Worm (Caenorhabditis elegans) whole organism, late embryonic: ENCODE data around the gene gar-3.

Experiments used
- C08G9.2 ChIP-seq: sonication (generic microtip); optimal IDR thresholded peaks from 2 replicates; lab custom pipeline; 2016; ENCODE audit warnings: mild to moderate bottlenecking, missing genetic modification characterization, moderate library complexity, missing compliant biosample characterization
- F13H6.1 ChIP-seq: sonication (generic microtip); optimal IDR thresholded peaks from 2 replicates; lab custom pipeline; 2016; ENCODE audit warnings: missing genetic modification characterization, missing compliant biosample characterization
- K09A11.1 ChIP-seq: sonication (generic microtip); optimal IDR thresholded peaks from 2 replicates; lab custom pipeline; 2017; ENCODE audit warnings: antibody characterized with exemption, mild to moderate bottlenecking, missing genetic modification characterization, missing compliant biosample characterization; ENCODE audit not compliant: insufficient read depth
- ama-1 ChIP-seq: fragments of 150-350 bp; optimal IDR thresholded peaks from 2 replicates; lab custom pipeline; 2014
- ceh-18 ChIP-seq: sonication (generic microtip); optimal IDR thresholded peaks from 2 replicates; lab custom pipeline; 2016; ENCODE audit warnings: missing genetic modification characterization, missing compliant biosample characterization
- ceh-2 ChIP-seq: sonication (generic microtip); optimal IDR thresholded peaks from 2 replicates; lab custom pipeline; 2016; ENCODE audit warnings: missing genotype, missing genetic modification characterization, missing compliant biosample characterization
- ceh-22 ChIP-seq: sonication (generic microtip); optimal IDR thresholded peaks from 2 replicates; lab custom pipeline; 2017; ENCODE audit warnings: missing biosample characterization, missing genetic modification characterization
- ceh-24 ChIP-seq: sonication (generic microtip); optimal IDR thresholded peaks from 2 replicates; lab custom pipeline; 2016; ENCODE audit warnings: mild to moderate bottlenecking, missing genetic modification characterization, missing compliant biosample characterization
- ceh-31 ChIP-seq: sonication (generic microtip); optimal IDR thresholded peaks from 2 replicates; lab custom pipeline; 2016; ENCODE audit warnings: missing genetic modification characterization, missing compliant biosample characterization
- ceh-34 ChIP-seq: sonication (generic microtip); optimal IDR thresholded peaks from 2 replicates; lab custom pipeline; 2016; ENCODE audit warnings: mild to moderate bottlenecking, missing genetic modification characterization, missing compliant biosample characterization
- ceh-45 ChIP-seq: fragments of 200-800 bp; sonication (Bioruptor generic); IDR thresholded peaks from 2 replicates; pipeline ENCODE4 v1.3.6; 2022; ENCODE audit warnings: missing genetic modification reagents, missing genetic modification characterization, missing compliant biosample characterization
- ceh-6 ChIP-seq: fragments of 200-800 bp; sonication (Bioruptor generic); optimal IDR thresholded peaks from 2 replicates; lab custom pipeline; 2018; ENCODE audit warnings: mild to moderate bottlenecking, missing genetic modification characterization, missing compliant biosample characterization
- ceh-9 ChIP-seq: sonication (generic microtip); optimal IDR thresholded peaks from 2 replicates; lab custom pipeline; 2016; ENCODE audit warnings: mild to moderate bottlenecking, missing genetic modification characterization, inconsistent platforms, missing compliant biosample characterization
- elt-4 ChIP-seq: sonication (generic microtip); optimal IDR thresholded peaks from 2 replicates; lab custom pipeline; 2016; ENCODE audit warnings: missing genetic modification characterization, missing compliant biosample characterization
- ets-4 ChIP-seq: sonication (generic microtip); optimal IDR thresholded peaks from 2 replicates; lab custom pipeline; 2016; ENCODE audit warnings: missing genetic modification characterization, missing compliant biosample characterization
- fax-1 ChIP-seq: sonication (generic microtip); optimal IDR thresholded peaks from 2 replicates; lab custom pipeline; 2016; ENCODE audit warnings: missing genotype, missing genetic modification characterization, missing compliant biosample characterization
- fkh-10 ChIP-seq: fragments of 150-350 bp; optimal IDR thresholded peaks from 2 replicates; lab custom pipeline; 2014; ENCODE audit warnings: missing biosample characterization, missing genetic modification reagents, missing genetic modification characterization
- hlh-13 ChIP-seq: fragments of 200-800 bp; sonication (Bioruptor generic); optimal IDR thresholded peaks from 2 replicates; lab custom pipeline; 2018; ENCODE audit warnings: mild to moderate bottlenecking, missing genetic modification characterization, missing compliant biosample characterization
- hlh-30 ChIP-seq: sonication (generic microtip); optimal IDR thresholded peaks from 2 replicates; lab custom pipeline; 2017; ENCODE audit warnings: antibody characterized with exemption, missing genetic modification characterization, missing compliant biosample characterization; ENCODE audit not compliant: insufficient read depth
- hlh-6 ChIP-seq: sonication (generic microtip); optimal IDR thresholded peaks from 2 replicates; lab custom pipeline; 2016; ENCODE audit warnings: missing genotype, missing genetic modification characterization, missing compliant biosample characterization
- lim-6 ChIP-seq: sonication (generic microtip); optimal IDR thresholded peaks from 2 replicates; lab custom pipeline; 2016; ENCODE audit warnings: missing genetic modification characterization, missing compliant biosample characterization
- nhr-11 ChIP-seq: fragments of 150-350 bp; optimal IDR thresholded peaks from 2 replicates; lab custom pipeline; 2014; ENCODE audit warnings: missing biosample characterization, missing genetic modification characterization
- nhr-232 ChIP-seq: sonication (generic microtip); optimal IDR thresholded peaks from 2 replicates; lab custom pipeline; 2016; ENCODE audit warnings: missing genetic modification characterization, missing compliant biosample characterization
- npax-4 ChIP-seq: sonication (generic microtip); optimal IDR thresholded peaks from 2 replicates; lab custom pipeline; 2016; ENCODE audit warnings: missing genetic modification characterization, missing compliant biosample characterization
- pat-9 ChIP-seq: fragments of 200-800 bp; sonication (Bioruptor generic); optimal IDR thresholded peaks from 2 replicates; lab custom pipeline; 2018; ENCODE audit warnings: mild to moderate bottlenecking, missing genetic modification characterization, moderate library complexity, missing compliant biosample characterization
- pha-2 ChIP-seq: sonication (generic microtip); optimal IDR thresholded peaks from 2 replicates; lab custom pipeline; 2017; ENCODE audit warnings: mild to moderate bottlenecking, missing genetic modification characterization, missing compliant biosample characterization
- pros-1 ChIP-seq: fragments of 150-350 bp; optimal IDR thresholded peaks from 2 replicates; lab custom pipeline; 2014; ENCODE audit warnings: missing biosample characterization, missing genetic modification reagents, missing genetic modification characterization
- rnt-1 ChIP-seq: sonication (generic microtip); optimal IDR thresholded peaks from 2 replicates; lab custom pipeline; 2016; ENCODE audit warnings: missing genetic modification characterization, missing compliant biosample characterization
- sdc-2 ChIP-seq: sonication (generic microtip); optimal IDR thresholded peaks from 2 replicates; lab custom pipeline; 2016; ENCODE audit warnings: missing genotype, missing genetic modification characterization, missing compliant biosample characterization
- sox-2 ChIP-seq: fragments of 200-800 bp; sonication (Bioruptor generic); IDR thresholded peaks from 2 replicates; pipeline ENCODE4 v1.3.6; 2022; ENCODE audit warnings: missing genetic modification reagents, missing genetic modification characterization, missing compliant biosample characterization
- sox-4 ChIP-seq: sonication (generic microtip); optimal IDR thresholded peaks from 2 replicates; lab custom pipeline; 2017; ENCODE audit warnings: mild to moderate bottlenecking, missing genetic modification characterization, inconsistent platforms, missing compliant biosample characterization
- tbx-7 ChIP-seq: sonication (generic microtip); optimal IDR thresholded peaks from 2 replicates; lab custom pipeline; 2016; ENCODE audit warnings: missing genotype, missing genetic modification characterization, missing compliant biosample characterization
- unc-42 ChIP-seq: sonication (generic microtip); optimal IDR thresholded peaks from 2 replicates; lab custom pipeline; 2016; ENCODE audit warnings: missing genotype, missing genetic modification characterization, missing compliant biosample characterization
- unc-55 ChIP-seq: sonication (generic microtip); optimal IDR thresholded peaks from 2 replicates; lab custom pipeline; 2017; ENCODE audit warnings: missing biosample characterization, missing genetic modification reagents, missing genetic modification characterization
- unc-86 ChIP-seq: sonication (generic microtip); optimal IDR thresholded peaks from 2 replicates; lab custom pipeline; 2016; ENCODE audit warnings: missing genetic modification characterization, missing compliant biosample characterization
- zip-5 ChIP-seq: sonication (generic microtip); optimal IDR thresholded peaks from 2 replicates; lab custom pipeline; 2016; ENCODE audit warnings: missing genetic modification characterization, missing compliant biosample characterization
- ztf-16 ChIP-seq: sonication (generic microtip); optimal IDR thresholded peaks from 2 replicates; lab custom pipeline; 2017; ENCODE audit warnings: missing genetic modification characterization, missing compliant biosample characterization

Gene gar-3

DNA sequence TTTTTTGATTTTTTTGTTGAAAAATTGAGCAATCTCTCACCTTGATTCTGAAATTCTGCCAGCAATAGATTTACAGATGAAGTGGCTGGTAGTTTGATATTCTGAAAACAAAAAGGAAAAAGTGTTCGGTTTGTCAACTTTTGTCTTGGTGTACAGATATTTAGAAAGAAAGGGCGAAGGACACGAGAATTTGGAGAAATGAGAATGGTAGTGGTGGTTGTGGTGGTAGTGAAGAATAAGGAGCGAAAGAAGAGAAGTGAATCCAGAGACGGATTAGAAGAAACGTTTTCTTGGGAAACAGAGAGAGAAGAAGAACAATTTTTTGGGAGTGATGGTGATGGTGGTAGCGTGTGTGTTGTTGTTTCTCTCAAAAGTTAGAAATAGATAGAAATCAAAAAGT lies at the start of gene gar-3:
Gene gar-3, minus strand, starts transcription at position 101 of the 400 bp plus-strand sequence.
- no peak for TF ChIP-seq ceh-34
- TF ChIP-seq tbx-7 (tag; lab: Kevin White, UChicago) = no peak
- TF ChIP-seq K09A11.1 (tag; lab: Kevin White, UChicago) = no peak
- TF ChIP-seq ceh-31 (tag; lab: Kevin White, UChicago) = no peak
- no peak for TF ChIP-seq unc-55 (GFP tag; lab: Kevin White, UChicago)
- no peak for TF ChIP-seq sox-2
- no peak for TF ChIP-seq ceh-9 (tag; lab: Kevin White, UChicago)
- no peak for TF ChIP-seq nhr-11 (tag; lab: Kevin White, UChicago)
- TF ChIP-seq ceh-22 (tag; lab: Kevin White, UChicago) = no peak

DNA sequence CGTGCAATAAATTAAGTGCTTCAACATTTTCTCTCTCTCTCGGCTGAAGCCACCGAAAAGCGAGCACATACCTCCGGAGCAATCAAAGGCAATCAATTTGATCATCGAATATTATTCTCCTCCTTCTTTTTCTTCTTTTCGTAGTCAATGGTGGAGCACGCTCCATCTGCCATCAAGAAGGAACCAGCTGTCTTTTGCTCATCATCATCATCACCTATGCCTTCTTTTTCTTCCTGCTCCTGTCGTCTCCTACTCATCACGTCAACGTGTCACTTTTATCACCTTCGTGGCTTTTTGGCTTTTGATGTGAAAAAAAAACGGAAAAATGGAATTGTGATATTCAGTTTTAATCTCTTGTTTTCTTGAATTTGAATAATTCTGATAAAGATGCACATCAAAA lies 46.1 kb upstream of the gar-3 start:
- peak; percentile 16 for TF ChIP-seq ceh-18
- TF ChIP-seq rnt-1 (tag; lab: Kevin White, UChicago) = peak; percentile 34
- TF ChIP-seq hlh-13 = no peak
- peak; percentile 85 for TF ChIP-seq unc-55 (GFP tag; lab: Kevin White, UChicago)
- TF ChIP-seq, all 69 proteins: peak for 3

DNA sequence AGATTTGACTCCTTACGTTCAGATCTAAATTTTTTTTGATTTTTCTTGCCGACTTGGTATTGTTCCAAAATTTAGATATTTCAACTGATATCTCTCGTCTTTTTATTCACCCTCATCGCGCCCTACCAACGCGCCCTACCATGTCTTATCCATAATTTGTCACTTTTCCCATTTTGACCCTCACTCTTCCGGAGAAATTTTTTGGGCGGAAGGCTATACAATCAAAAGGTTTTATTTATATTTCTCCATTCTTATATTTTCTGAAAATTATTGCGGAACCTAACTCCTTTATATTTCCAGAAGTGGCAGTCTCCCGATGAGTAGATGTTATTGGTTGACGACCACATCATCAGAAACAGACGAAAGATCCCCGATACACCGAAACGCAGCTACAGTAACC lies 41.3 kb upstream of the gar-3 start, which contains the start of gene hot-1:
Gene hot-1, plus strand, starts transcription at position 301 of the 400 bp plus-strand sequence.
- no peak for TF ChIP-seq ceh-45 (GFP tag; lab: Robert Waterston, UW)
- no peak for TF ChIP-seq unc-55 (GFP tag; lab: Kevin White, UChicago)
- TF ChIP-seq F13H6.1 (tag; lab: Kevin White, UChicago) = no peak
- no peak for TF ChIP-seq elt-4 (tag; lab: Kevin White, UChicago)
- TF ChIP-seq hlh-6 (tag; lab: Kevin White, UChicago) = no peak
- no peak for TF ChIP-seq fax-1 (tag; lab: Kevin White, UChicago)
- no peak for TF ChIP-seq ceh-6 (GFP tag; lab: Kevin White, UChicago)
- TF ChIP-seq fkh-10 (GFP tag; lab: Kevin White, UChicago) = no peak
- no peak for TF ChIP-seq zip-5
- no peak for TF ChIP-seq rnt-1 (tag; lab: Kevin White, UChicago)
- no peak for TF ChIP-seq pros-1 (tag; lab: Kevin White, UChicago)
- no peak for TF ChIP-seq unc-86
- TF ChIP-seq ceh-24 (tag; lab: Kevin White, UChicago) = no peak
- no peak for TF ChIP-seq pat-9 (tag; lab: Kevin White, UChicago)
- no peak for TF ChIP-seq ama-1
- TF ChIP-seq hlh-30 (tag; lab: Kevin White, UChicago) = no peak
- TF ChIP-seq npax-4 (tag; lab: Kevin White, UChicago) = no peak
- no peak for TF ChIP-seq sox-4 (tag; lab: Kevin White, UChicago)
- no peak for TF ChIP-seq ets-4 (tag; lab: Kevin White, UChicago)

DNA sequence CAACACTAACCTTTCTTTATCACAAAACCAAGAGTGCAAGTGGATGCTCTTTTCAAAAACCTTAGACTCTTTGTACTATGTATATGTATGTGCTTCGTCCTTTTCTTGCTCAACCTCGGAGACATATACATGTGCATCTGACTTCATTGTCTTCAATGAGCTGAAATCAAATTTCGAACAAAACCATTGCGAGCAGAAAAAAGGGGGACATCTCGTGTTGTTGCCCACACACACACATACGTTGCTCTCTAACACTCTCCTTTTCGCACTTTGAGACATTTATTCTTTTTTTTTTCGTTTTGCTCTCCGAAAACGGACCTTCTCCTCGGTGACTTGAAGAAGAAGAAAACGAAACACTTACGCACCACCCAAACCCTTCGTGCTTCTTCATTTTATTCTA lies 40.8 kb upstream of the gar-3 start:
- no peak for TF ChIP-seq sox-4 (tag; lab: Kevin White, UChicago)
- TF ChIP-seq unc-42 = peak; percentile 74

DNA sequence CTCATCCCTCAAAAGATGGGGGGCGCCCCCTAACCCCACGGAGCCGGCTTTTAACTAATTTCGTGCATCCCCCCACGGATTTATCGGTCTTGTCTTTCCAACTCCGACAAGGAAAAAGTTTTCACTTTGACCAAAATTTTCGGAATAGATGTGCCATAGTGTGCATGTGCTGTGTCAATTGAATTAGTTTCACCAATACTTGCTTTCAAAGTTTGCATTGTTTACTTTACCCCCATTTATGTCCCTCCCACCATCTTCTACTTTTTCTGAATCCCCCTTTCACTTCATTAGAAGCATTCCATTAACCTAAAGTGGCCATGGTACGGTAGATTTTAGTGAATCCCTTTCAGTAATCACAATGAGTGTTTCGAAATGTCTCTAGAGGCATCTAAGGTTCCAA lies 38.2 kb upstream of the gar-3 start:
- no peak for TF ChIP-seq nhr-232 (tag; lab: Kevin White, UChicago)
- no peak for TF ChIP-seq lim-6 (tag; lab: Kevin White, UChicago)
- TF ChIP-seq sdc-2 (tag; lab: Kevin White, UChicago) = no peak
- TF ChIP-seq C08G9.2 = no peak
- TF ChIP-seq hlh-13 = no peak
- no peak for TF ChIP-seq ztf-16 (tag; lab: Kevin White, UChicago)
- TF ChIP-seq pha-2 (tag; lab: Kevin White, UChicago) = no peak
- no peak for TF ChIP-seq fax-1 (tag; lab: Kevin White, UChicago)
- TF ChIP-seq ceh-2 = no peak
- peak; percentile 86 for TF ChIP-seq ceh-31 (tag; lab: Kevin White, UChicago)
- TF ChIP-seq unc-42 = peak; percentile 87
